Fruit fly (Drosophila melanogaster) whole organism, embryonic: ENCODE measurements around the gene CG34148.
A peak's percentile ranks its signal among the peaks of the same experiment; 100 is the strongest.

ENCODE experiments used
- Awh ChIP-seq: fragments of 200-800 bp; sonication (Bioruptor generic); IDR thresholded peaks from 2 replicates; pipeline ENCODE4, ENCODE4 v1.3.6; 2022; ENCODE audit warnings: missing biosample characterization, missing genetic modification characterization
- CG10209 ChIP-seq: fragments of 200-800 bp; sonication (Bioruptor generic); optimal IDR thresholded peaks from 3 replicates; lab custom pipeline; 2017; ENCODE audit warnings: missing biosample characterization, mild to moderate bottlenecking, missing genetic modification characterization, missing genetic modification reagents
- CG10321 ChIP-seq: fragments of 200-800 bp; sonication (Bioruptor generic); IDR thresholded peaks from 2 replicates; pipeline ENCODE4 v1.3.6; 2022; ENCODE audit warnings: missing biosample characterization, missing genetic modification characterization
- CG12071 ChIP-seq: fragments of 200-800 bp; sonication (Bioruptor generic); optimal IDR thresholded peaks from 3 replicates; lab custom pipeline; 2018; ENCODE audit warnings: missing biosample characterization, mild to moderate bottlenecking, missing genetic modification characterization
- CG12391 ChIP-seq: fragments of 200-800 bp; sonication (Bioruptor generic); optimal IDR thresholded peaks from 3 replicates; lab custom pipeline; 2018; ENCODE audit warnings: missing biosample characterization, mild to moderate bottlenecking, missing genetic modification characterization, moderate library complexity
- CG12942 ChIP-seq: fragments of 200-800 bp; sonication (Bioruptor generic); optimal IDR thresholded peaks from 3 replicates; lab custom pipeline; 2016; ENCODE audit warnings: missing biosample characterization, missing genetic modification characterization
- CG15011 ChIP-seq: fragments of 200-800 bp; sonication (Bioruptor generic); optimal IDR thresholded peaks from 3 replicates; lab custom pipeline; 2018; ENCODE audit warnings: missing biosample characterization, mild to moderate bottlenecking, missing genetic modification characterization
- CG1603 ChIP-seq: fragments of 200-800 bp; sonication (Bioruptor generic); optimal IDR thresholded peaks from 2 replicates; lab custom pipeline; 2019; ENCODE audit warnings: missing biosample characterization, mild to moderate bottlenecking, missing genetic modification characterization, moderate library complexity
- CG1647 ChIP-seq: fragments of 200-800 bp; sonication (Bioruptor generic); optimal IDR thresholded peaks from 3 replicates; lab custom pipeline; 2016; ENCODE audit warnings: missing biosample characterization, missing genetic modification characterization
- CG17568 ChIP-seq: fragments of 200-800 bp; sonication (Bioruptor generic); optimal IDR thresholded peaks from 2 replicates; lab custom pipeline; 2018; ENCODE audit warnings: missing biosample characterization, mild to moderate bottlenecking, missing genetic modification characterization, moderate library complexity
- CG17829 ChIP-seq: fragments of 200-800 bp; optimal IDR thresholded peaks from 2 replicates; lab custom pipeline; 2019; ENCODE audit warnings: missing biosample characterization, mild to moderate bottlenecking, missing genetic modification characterization, moderate library complexity
- CG2678 ChIP-seq: fragments of 200-800 bp; sonication (Bioruptor generic); optimal IDR thresholded peaks from 3 replicates; lab custom pipeline; 2019; ENCODE audit warnings: missing biosample characterization, mild to moderate bottlenecking, missing genetic modification characterization, moderate library complexity
- CG30431 ChIP-seq: fragments of 200-800 bp; sonication (Bioruptor generic); optimal IDR thresholded peaks from 2 replicates; lab custom pipeline; 2017; ENCODE audit warnings: missing biosample characterization, missing genetic modification characterization
- CG4404 ChIP-seq: fragments of 200-800 bp; sonication (Bioruptor generic); IDR thresholded peaks from 2 replicates; pipeline ENCODE4 v1.3.6; 2022; ENCODE audit warnings: missing biosample characterization, missing genetic modification characterization
- CG4707 ChIP-seq: fragments of 200-800 bp; sonication (Bioruptor generic); optimal IDR thresholded peaks from 2 replicates; lab custom pipeline; 2018; ENCODE audit warnings: missing biosample characterization, mild to moderate bottlenecking, missing genetic modification characterization, moderate library complexity
- CG5245 ChIP-seq: fragments of 200-800 bp; sonication (Bioruptor generic); optimal IDR thresholded peaks from 3 replicates; lab custom pipeline; 2016; ENCODE audit warnings: missing biosample characterization, missing genetic modification characterization
- CG7556 ChIP-seq: fragments of 200-800 bp; sonication (Bioruptor generic); optimal IDR thresholded peaks from 2 replicates; lab custom pipeline; 2017; ENCODE audit warnings: missing biosample characterization, mild to moderate bottlenecking, missing genetic modification characterization
- CG7745 ChIP-seq: fragments of 200-800 bp; sonication (Bioruptor generic); optimal IDR thresholded peaks from 2 replicates; lab custom pipeline; 2018; ENCODE audit warnings: missing biosample characterization, mild to moderate bottlenecking, missing genetic modification characterization, moderate library complexity
- CG8765 ChIP-seq: fragments of 200-800 bp; sonication (Bioruptor generic); IDR thresholded peaks from 2 replicates; pipeline ENCODE4 v1.3.6; 2022; ENCODE audit warnings: missing biosample characterization, missing genetic modification characterization
- CG8924 ChIP-seq: fragments of 200-800 bp; optimal IDR thresholded peaks from 3 replicates; lab custom pipeline; 2019; ENCODE audit warnings: missing biosample characterization, mild to moderate bottlenecking, missing genetic modification characterization, moderate library complexity
- CG9609 ChIP-seq: fragments of 200-800 bp; sonication (Bioruptor generic); optimal IDR thresholded peaks from 3 replicates; lab custom pipeline; 2016; ENCODE audit warnings: missing biosample characterization, missing genetic modification characterization
- CG9727 ChIP-seq: fragments of 200-800 bp; sonication (Bioruptor generic); optimal IDR thresholded peaks from 3 replicates; lab custom pipeline; 2017; ENCODE audit warnings: missing biosample characterization, mild to moderate bottlenecking, missing genetic modification characterization
- CG9876 ChIP-seq: fragments of 200-800 bp; sonication (Bioruptor generic); optimal IDR thresholded peaks from 2 replicates; lab custom pipeline; 2016; ENCODE audit warnings: missing biosample characterization, missing genetic modification characterization
- Camta ChIP-seq: fragments of 200-800 bp; sonication (Bioruptor generic); optimal IDR thresholded peaks from 2 replicates; lab custom pipeline; 2016; ENCODE audit warnings: missing biosample characterization, missing genetic modification characterization
- CkIIα-i1 ChIP-seq: fragments of 200-800 bp; sonication (Bioruptor generic); IDR thresholded peaks from 2 replicates; pipeline ENCODE4 v1.3.6; 2022; ENCODE audit warnings: missing biosample characterization, missing genetic modification characterization
- D ChIP-seq, 2 experiments: fragments of 200-800 bp in 1 of 2; fragments of >200 bp in 1 of 2; sonication (Bioruptor generic) in 1 of 2; optimal IDR thresholded peaks; 2 replicates in 1 of 2; 3 replicates in 1 of 2; lab custom pipeline; 2017; ENCODE audit warnings: mild to moderate bottlenecking in 1 of 2, missing biosample characterization in 1 of 2, missing genetic modification characterization in 1 of 2, missing genetic modification reagents in 1 of 2
- Dref ChIP-seq: fragments of 200-800 bp; sonication (Bioruptor generic); IDR thresholded peaks from 2 replicates; pipeline ENCODE4 v1.3.6; 2022; ENCODE audit warnings: missing biosample characterization, missing genetic modification characterization
- Fer1 ChIP-seq: fragments of 200-800 bp; sonication (Bioruptor generic); optimal IDR thresholded peaks from 2 replicates; lab custom pipeline; 2017; ENCODE audit warnings: missing biosample characterization, mild to moderate bottlenecking, missing genetic modification characterization
- HLHmδ ChIP-seq: fragments of 200-800 bp; sonication (Bioruptor generic); optimal IDR thresholded peaks from 2 replicates; lab custom pipeline; 2018; ENCODE audit warnings: missing biosample characterization, mild to moderate bottlenecking, missing genetic modification characterization, moderate library complexity
- Poxn ChIP-seq: fragments of 200-800 bp; sonication (Bioruptor generic); IDR thresholded peaks from 2 replicates; pipeline ENCODE4 v1.3.6; 2022; ENCODE audit warnings: missing biosample characterization, missing genetic modification characterization
- Trl ChIP-seq, 3 experiments: fragments of >200 bp in 2 of 3; fragments of 200-800 bp in 1 of 3; sonication (Bioruptor generic) in 1 of 3; optimal IDR thresholded peaks; 2 replicates in 1 of 3; 3 replicates in 2 of 3; lab custom pipeline; 2016 to 2017; ENCODE audit warnings: missing biosample characterization in 1 of 3, missing genetic modification characterization in 1 of 3
- ac ChIP-seq: fragments of 200-800 bp; sonication (Bioruptor generic); optimal IDR thresholded peaks from 3 replicates; lab custom pipeline; 2017; ENCODE audit warnings: missing biosample characterization, mild to moderate bottlenecking, missing genetic modification characterization
- bab2 ChIP-seq: fragments of 200-800 bp; sonication (Bioruptor generic); optimal IDR thresholded peaks from 2 replicates; lab custom pipeline; 2016; ENCODE audit warnings: missing biosample characterization, missing genetic modification characterization
- bbx ChIP-seq: fragments of 200-800 bp; sonication (Bioruptor generic); IDR thresholded peaks from 2 replicates; pipeline ENCODE4 v1.3.6; 2022; ENCODE audit warnings: missing biosample characterization, missing genetic modification characterization; ENCODE audit not compliant: partially characterized antibody
- chif ChIP-seq, 2 experiments: fragments of 200-800 bp; sonication (Bioruptor generic); optimal IDR thresholded peaks; 3 replicates each; lab custom pipeline; 2016; ENCODE audit warnings: missing biosample characterization in 2 of 2, missing genetic modification characterization in 2 of 2
- danr ChIP-seq: fragments of 200-800 bp; sonication (Bioruptor generic); IDR thresholded peaks from 2 replicates; pipeline ENCODE4 v1.3.6; 2022; ENCODE audit warnings: missing biosample characterization, missing genetic modification characterization
- ewg ChIP-seq: fragments of 200-800 bp; sonication (Bioruptor generic); optimal IDR thresholded peaks from 3 replicates; lab custom pipeline; 2017; ENCODE audit warnings: mild to moderate bottlenecking, missing biosample characterization, missing genetic modification reagents, missing genetic modification characterization
- gcm ChIP-seq: fragments of 200-800 bp; sonication (Bioruptor generic); optimal IDR thresholded peaks from 2 replicates; lab custom pipeline; 2019; ENCODE audit warnings: missing biosample characterization, mild to moderate bottlenecking, missing genetic modification characterization, moderate library complexity
- gt ChIP-seq: fragments of 200-800 bp; sonication (Bioruptor generic); IDR thresholded peaks from 2 replicates; pipeline ENCODE4 v1.3.6; 2022; ENCODE audit warnings: missing biosample characterization, missing genetic modification characterization
- hkb ChIP-seq, 2 experiments: fragments of 200-800 bp in 1 of 2; fragments of >200 bp in 1 of 2; sonication (Bioruptor generic) in 1 of 2; IDR thresholded peaks in 1 of 2; optimal IDR thresholded peaks in 1 of 2; 2 replicates each; pipeline versions ENCODE4 v1.3.6 to Lab custom; 2017 to 2022; ENCODE audit warnings: missing biosample characterization in 1 of 2, missing genetic modification characterization in 1 of 2
- lilli ChIP-seq: fragments of 200-800 bp; sonication (Bioruptor generic); optimal IDR thresholded peaks from 3 replicates; lab custom pipeline; 2016; ENCODE audit warnings: missing biosample characterization, missing genetic modification characterization
- oc ChIP-seq: fragments of 200-800 bp; sonication (Bioruptor generic); optimal IDR thresholded peaks from 2 replicates; lab custom pipeline; 2018; ENCODE audit warnings: missing biosample characterization, mild to moderate bottlenecking, missing genetic modification characterization, moderate library complexity
- phol ChIP-seq: fragments of 200-800 bp; sonication (Bioruptor generic); optimal IDR thresholded peaks from 3 replicates; lab custom pipeline; 2018; ENCODE audit warnings: missing biosample characterization, mild to moderate bottlenecking, missing genetic modification characterization, moderate library complexity
- pita ChIP-seq: fragments of 200-800 bp; sonication (Bioruptor generic); optimal IDR thresholded peaks from 2 replicates; lab custom pipeline; 2017; ENCODE audit warnings: missing biosample characterization, mild to moderate bottlenecking, missing genetic modification characterization
- ranshi ChIP-seq: fragments of 200-800 bp; sonication (Bioruptor generic); IDR thresholded peaks from 2 replicates; pipeline ENCODE4 v1.3.6; 2022; ENCODE audit warnings: missing biosample characterization, missing genetic modification characterization
- repo ChIP-seq: fragments of 200-800 bp; sonication (Bioruptor generic); optimal IDR thresholded peaks from 2 replicates; lab custom pipeline; 2016; ENCODE audit warnings: missing biosample characterization, missing genetic modification characterization
- tgo ChIP-seq: fragments of 200-800 bp; sonication (Bioruptor generic); IDR thresholded peaks from 3 replicates; pipeline ENCODE4 v1.3.6; 2022; ENCODE audit warnings: missing biosample characterization, missing genetic modification characterization
- trem ChIP-seq: fragments of 200-800 bp; optimal IDR thresholded peaks from 3 replicates; lab custom pipeline; 2019; ENCODE audit warnings: missing biosample characterization, mild to moderate bottlenecking, missing genetic modification characterization, moderate library complexity

The CG34148 gene

dm6 chr3R:21828785-21829486 is 49.5 kb downstream of the CG34148 start (continued):
- no peak for TF ChIP-seq Fer1
- TF ChIP-seq CG12071 = no peak
- TF ChIP-seq CG4707 = peak; percentile 58
- peak; percentile 21 for TF ChIP-seq CG17568 (GFP tag; lab: Kevin White, UChicago)
- TF ChIP-seq CG10209 (GFP tag; lab: Kevin White, UChicago) = peak; percentile 54
- peak; percentile 48 for TF ChIP-seq CG30431 (GFP tag; lab: Kevin White, UChicago)
- no peak for TF ChIP-seq CG9876 (GFP tag; lab: Kevin White, UChicago)
- no peak for TF ChIP-seq Trl (optimal IDR thresholded peaks at IDR 0.05; lab: Kevin White, UChicago)
- no peak for TF ChIP-seq Trl (GFP tag; optimal IDR thresholded peaks at IDR 0.05; lab: Kevin White, UChicago)
- peak; percentile 71 for TF ChIP-seq CG7556
- TF ChIP-seq CG15011 (GFP tag; lab: Kevin White, UChicago) = no peak
- peak; percentile 44; the same call in 1 of the 2 replicates for TF ChIP-seq gt
- peak; percentile 8 for TF ChIP-seq CG12942
- TF ChIP-seq ewg (GFP tag; lab: Kevin White, UChicago) = peak; percentile 61
- peak; percentile 89 for TF ChIP-seq phol
- peak; percentile 76 for TF ChIP-seq CG2678
- TF ChIP-seq Awh (GFP tag; lab: Robert Waterston, UW) = peak; percentile 62; the same call in 1 of the 2 replicates
- TF ChIP-seq bbx (GFP tag; lab: Robert Waterston, UW) = no peak
- no peak for TF ChIP-seq CG1647 (GFP tag; lab: Kevin White, UChicago)
- peak in 1 of 2 experiments; percentile 51 for TF ChIP-seq chif (GFP tag; optimal IDR thresholded peaks at IDR 0.05; lab: Kevin White, UChicago)
- no peak for TF ChIP-seq CG9609 (GFP tag; lab: Kevin White, UChicago)
- TF ChIP-seq tgo (GFP tag; lab: Robert Waterston, UW) = peak; percentile 52; the same call in 1 of the 3 replicates
- TF ChIP-seq CG1603 = peak; percentile 56
- no peak for TF ChIP-seq danr (GFP tag; lab: Robert Waterston, UW)
- no peak for TF ChIP-seq Dref (GFP tag; lab: Robert Waterston, UW)
- no peak for TF ChIP-seq Poxn (GFP tag; lab: Robert Waterston, UW)
- peak; percentile 66 for TF ChIP-seq oc
- no peak for TF ChIP-seq CG8765 (GFP tag; lab: Robert Waterston, UW)
- TF ChIP-seq hkb (optimal IDR thresholded peaks at IDR 0.05; lab: Kevin White, UChicago) = no peak
- peak; percentile 71 for TF ChIP-seq hkb (GFP tag; IDR thresholded peaks at IDR 0.05; lab: Robert Waterston, UW)
- peak; percentile 56 for TF ChIP-seq CG7745 (tag; lab: Kevin White, UChicago)
- no peak for TF ChIP-seq bab2 (GFP tag; lab: Kevin White, UChicago)
- peak; percentile 53; the same call in 1 of the 2 replicates for TF ChIP-seq ranshi (GFP tag; lab: Robert Waterston, UW)
- TF ChIP-seq HLHmδ = no peak
- TF ChIP-seq Camta = no peak
- no peak for TF ChIP-seq pita (GFP tag; lab: Kevin White, UChicago)
- peak; percentile 91 for TF ChIP-seq CG12391 (tag; lab: Kevin White, UChicago)
- TF ChIP-seq trem = peak; percentile 92
- TF ChIP-seq CG17829 (tag; lab: Kevin White, UChicago) = peak; percentile 94
- no peak for TF ChIP-seq CG10321 (GFP tag; lab: Robert Waterston, UW)
- TF ChIP-seq CG4404 (GFP tag; lab: Robert Waterston, UW) = no peak; the same call in 1 of the 2 replicates
- peak; percentile 87 for TF ChIP-seq gcm (GFP tag; lab: Kevin White, UChicago)
- TF ChIP-seq D (optimal IDR thresholded peaks at IDR 0.05; lab: Kevin White, UChicago) = no peak
- TF ChIP-seq D (GFP tag; optimal IDR thresholded peaks at IDR 0.05; lab: Kevin White, UChicago) = peak; percentile 90
- peak; percentile 78 for TF ChIP-seq CG8924
- TF ChIP-seq lilli (GFP tag; lab: Kevin White, UChicago) = peak; percentile 2
- peak; percentile 79 for TF ChIP-seq CG9727 (GFP tag; lab: Kevin White, UChicago)
- no peak for TF ChIP-seq CkIIα-i1 (GFP tag; lab: Robert Waterston, UW)
- TF ChIP-seq CG5245 (GFP tag; lab: Kevin White, UChicago) = peak; percentile 14
- TF ChIP-seq repo = no peak
- TF ChIP-seq ac (GFP tag; lab: Kevin White, UChicago) = peak; percentile 50
